Worm (Caenorhabditis elegans) whole organism, L1 larva: ENCODE measurements around the gene bud-31.

Source experiments
- alr-1 ChIP-seq: fragments of 200-800 bp; sonication (Bioruptor generic); optimal IDR thresholded peaks from 2 replicates; lab custom pipeline; 2018; ENCODE audit warnings: borderline replicate concordance, mild to moderate bottlenecking, missing genetic modification characterization, missing compliant biosample characterization
- ama-1 ChIP-seq: fragments of 150-350 bp; optimal IDR thresholded peaks from 2 replicates; lab custom pipeline; 2014
- fkh-10 ChIP-seq: sonication (generic microtip); optimal IDR thresholded peaks from 2 replicates; lab custom pipeline; 2017; ENCODE audit warnings: missing biosample characterization, missing genetic modification reagents, missing genetic modification characterization
- grh-1 ChIP-seq: fragments of 200-800 bp; sonication (Bioruptor generic); IDR thresholded peaks from 2 replicates; pipeline ENCODE4 v1.3.6; 2022; ENCODE audit warnings: missing genetic modification reagents, missing genetic modification characterization, missing compliant biosample characterization
- sox-4 ChIP-seq: sonication (generic microtip); optimal IDR thresholded peaks from 2 replicates; lab custom pipeline; 2016; ENCODE audit warnings: missing genetic modification characterization, missing compliant biosample characterization

DNA sequence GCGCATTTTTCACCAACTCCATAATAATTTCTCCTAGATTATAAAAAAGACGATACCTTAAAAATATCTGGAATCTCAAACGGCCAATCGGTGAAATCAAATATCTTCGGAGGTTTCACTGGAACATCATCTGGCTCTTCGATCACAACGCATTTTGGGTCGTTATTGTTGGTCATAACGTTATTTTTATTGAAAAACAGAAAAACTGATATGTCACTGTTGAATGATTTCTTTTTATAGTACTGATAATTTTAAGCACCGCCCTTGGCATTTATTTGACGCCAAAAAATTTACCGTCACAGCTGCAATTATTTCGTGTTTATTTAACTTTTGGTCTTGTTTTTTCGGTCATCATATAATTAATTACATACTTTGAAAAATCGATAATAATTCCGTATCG lies 6.3 kb downstream of the bud-31 start, which contains the start of gene best-5:
- TF ChIP-seq alr-1 (tag; lab: Kevin White, UChicago), result no peak
- TF ChIP-seq grh-1 (GFP tag; lab: Robert Waterston, UW), result no peak
- no peak for TF ChIP-seq sox-4
- no peak for TF ChIP-seq fkh-10 (GFP tag; lab: Kevin White, UChicago)
- no peak for TF ChIP-seq ama-1
